Worm (Caenorhabditis elegans): Measurements from ENCODE around the gene piki-1.

piki-1 gene

DNA sequence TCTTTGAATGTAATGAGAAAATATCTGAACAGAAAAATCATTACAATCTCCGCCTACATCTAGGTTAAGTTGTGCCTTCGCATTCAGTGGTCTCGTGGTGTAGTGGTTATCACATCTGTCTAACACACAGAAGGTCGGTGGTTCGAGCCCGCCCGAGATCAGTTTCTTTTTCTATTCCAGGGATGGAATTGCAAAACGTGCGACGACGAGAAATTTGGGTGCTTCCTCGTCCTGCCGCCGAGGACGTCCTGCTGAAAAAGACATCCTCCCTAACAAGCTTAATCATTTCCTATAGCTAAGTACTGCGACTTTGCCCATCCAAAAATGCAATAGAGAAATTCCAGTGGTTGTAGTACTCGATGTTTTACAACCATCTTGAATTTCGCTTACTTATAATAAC lies 10.2 kb downstream of the piki-1 start:
- TF ChIP-seq fos-1 (tag; optimal IDR thresholded peaks at IDR 0.05) (peak; percentile 15), F13H6.1 (tag; optimal IDR thresholded peaks at IDR 0.05) (no peak), alr-1 (tag; optimal IDR thresholded peaks at IDR 0.05) (no peak), egl-27 (tag; optimal IDR thresholded peaks at IDR 0.05) (no peak), nhr-23 (tag; optimal IDR thresholded peaks at IDR 0.05) (no peak), nhr-21 (tag; optimal IDR thresholded peaks at IDR 0.05) (peak; percentile 43), blmp-1 (tag; optimal IDR thresholded peaks at IDR 0.05; ENCODE audit: insufficient read depth) (no peak), nhr-12 (tag; optimal IDR thresholded peaks at IDR 0.05) (no peak), lin-11 (tag; optimal IDR thresholded peaks at IDR 0.05) (no peak), sem-4 (tag; optimal IDR thresholded peaks at IDR 0.05) (no peak), ztf-1 (GFP tag; conservative IDR thresholded peaks at IDR 0.05) (no peak), crh-2 (tag; optimal IDR thresholded peaks at IDR 0.05) (no peak), ceh-82 (tag; optimal IDR thresholded peaks at IDR 0.05) (no peak), mbf-1 (tag; optimal IDR thresholded peaks at IDR 0.05) (no peak), nhr-129 (tag; optimal IDR thresholded peaks at IDR 0.05) (peak; percentile 20), elt-1 (tag; optimal IDR thresholded peaks at IDR 0.05) (no peak), ztf-11 (tag; optimal IDR thresholded peaks at IDR 0.05) (no peak), mab-5 (tag; optimal IDR thresholded peaks at IDR 0.05) (no peak), sma-3 (GFP tag; optimal IDR thresholded peaks at IDR 0.05) (peak; percentile 35), snpc-4 (tag; optimal IDR thresholded peaks at IDR 0.05) (no peak), sma-9 (GFP tag; optimal IDR thresholded peaks at IDR 0.05) (no peak), sma-9 (tag; optimal IDR thresholded peaks at IDR 0.05) (no peak), ztf-4 (tag; optimal IDR thresholded peaks at IDR 0.05) (no peak), ZK546.5 (tag; optimal IDR thresholded peaks at IDR 0.05) (no peak), gmeb-1 (tag; optimal IDR thresholded peaks at IDR 0.05) (no peak), zag-1 (tag; optimal IDR thresholded peaks at IDR 0.05) (no peak), nhr-6 (tag; optimal IDR thresholded peaks at IDR 0.05) (no peak), lin-13 (GFP tag; optimal IDR thresholded peaks at IDR 0.05) (no peak), ceh-16 (tag; optimal IDR thresholded peaks at IDR 0.05) (no peak), nhr-10 (tag; optimal IDR thresholded peaks at IDR 0.05) (no peak), lin-39 (tag; optimal IDR thresholded peaks at IDR 0.05) (no peak), mdl-1 (tag; optimal IDR thresholded peaks at IDR 0.05) (no peak)

DNA sequence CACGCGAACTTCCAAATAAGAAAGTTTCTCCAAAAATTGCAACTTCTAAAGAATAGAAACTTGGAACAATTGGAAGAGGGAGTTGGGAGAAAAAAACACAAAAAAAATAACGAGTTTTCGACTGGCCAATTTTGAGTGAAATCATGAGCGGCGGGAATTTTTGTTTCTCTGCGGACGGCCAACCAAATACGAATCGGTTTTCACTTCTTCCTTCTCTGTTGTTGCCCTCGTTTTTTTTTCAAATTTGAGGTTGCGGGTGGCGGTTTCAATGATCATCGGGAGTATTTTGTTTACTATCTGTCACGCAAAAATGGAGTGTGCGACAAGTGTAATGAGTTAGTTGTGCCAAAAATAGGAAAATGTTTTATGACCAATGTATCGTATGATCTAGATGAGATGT lies 12.5 kb downstream of the piki-1 start:
- TF ChIP-seq nhr-129 (tag; optimal IDR thresholded peaks at IDR 0.05) (peak; percentile 23), dmd-4 (tag; optimal IDR thresholded peaks at IDR 0.05) (no peak)

ce11 chrX:15231800-15232199 lies 14.4 kb downstream of the piki-1 start:
- TF ChIP-seq nhr-12 (tag; optimal IDR thresholded peaks at IDR 0.05), result no peak
- TF ChIP-seq unc-55 (GFP tag; optimal IDR thresholded peaks at IDR 0.05), result peak; percentile 47

DNA sequence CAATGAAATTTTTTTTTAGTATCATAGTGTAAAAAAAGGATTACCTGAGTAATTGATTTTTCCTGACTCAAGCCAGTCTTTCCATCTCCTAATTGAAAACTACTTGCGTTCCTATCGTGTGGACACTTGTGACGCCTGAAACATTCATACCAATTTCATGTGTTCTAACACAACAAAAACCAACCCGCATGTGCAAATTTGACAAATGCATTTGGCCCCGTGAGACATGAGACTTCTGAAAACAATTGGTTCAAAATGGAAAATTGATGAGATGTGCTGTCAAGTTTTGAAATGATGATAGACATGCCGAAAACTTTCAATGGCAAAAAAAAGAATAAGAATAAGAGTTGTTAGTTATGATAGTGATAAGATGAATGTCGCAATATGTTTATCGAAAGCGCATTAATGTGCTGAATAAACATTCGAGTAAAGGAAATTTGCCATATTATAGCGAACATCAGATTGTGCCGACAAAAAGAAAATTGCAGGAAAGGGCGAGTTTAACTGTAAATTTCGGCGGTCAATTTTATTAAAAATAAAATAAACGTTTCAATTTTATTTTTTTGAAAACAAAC lies 15.7 kb downstream of the piki-1 start, which contains the start of gene H03A11.2:
Gene H03A11.2 (minus strand): TSS at position 252 of the 575 bp plus-strand sequence.
- TF ChIP-seq peb-1 (tag; optimal IDR thresholded peaks at IDR 0.05), result no peak
- TF ChIP-seq nhr-11 (tag; optimal IDR thresholded peaks at IDR 0.05), result no peak
- TF ChIP-seq nhr-21 (tag; optimal IDR thresholded peaks at IDR 0.05), result no peak
- TF ChIP-seq fos-1 (tag; optimal IDR thresholded peaks at IDR 0.05), result peak; percentile 33

- TF ChIP-seq nhr-129 (tag; optimal IDR thresholded peaks at IDR 0.05) (no peak), lin-39 (tag; optimal IDR thresholded peaks at IDR 0.05) (no peak), fos-1 (tag; optimal IDR thresholded peaks at IDR 0.05) (peak; percentile 47)
These were observed 17.0 kb downstream of the piki-1 start for ce11 chrX:15229174-15229573.

All from whole organism, L2 larva.